Worm (Caenorhabditis elegans): ENCODE measurements around the gene nlp-50.

ce11 chrII:6768014-6768413, 3.2 kb downstream of the nlp-50 start, which contains the start of gene F41G3.18:
- TF ChIP-seq pes-1 (GFP tag; IDR thresholded peaks at IDR 0.05) = no peak
- TF ChIP-seq hmg-4 (GFP tag; optimal IDR thresholded peaks at IDR 0.05) = no peak
